Worm (Caenorhabditis elegans) whole organism, young adult: Measurements from ENCODE around the gene F25E5.5.

Source experiments
- D2030.7 ChIP-seq: fragments of 200-800 bp; sonication (Bioruptor generic); IDR thresholded peaks from 2 replicates; pipeline ENCODE4 v1.3.6; 2022; ENCODE audit warnings: missing genetic modification reagents, missing genetic modification characterization, missing compliant biosample characterization
- F10E7.11 ChIP-seq: sonication (generic microtip); optimal IDR thresholded peaks from 2 replicates; lab custom pipeline; 2017; ENCODE audit warnings: mild to moderate bottlenecking, missing genetic modification characterization, moderate library complexity, missing compliant biosample characterization
- F33H1.4 ChIP-seq: fragments of 200-800 bp; sonication (Bioruptor generic); IDR thresholded peaks from 2 replicates; pipeline ENCODE4 v1.3.6; 2022; ENCODE audit warnings: missing genetic modification reagents, missing genetic modification characterization, missing compliant biosample characterization
- F37B4.10 ChIP-seq: fragments of 200-800 bp; sonication (Bioruptor generic); IDR thresholded peaks from 2 replicates; pipeline ENCODE4 v1.3.6; 2022; ENCODE audit warnings: missing genetic modification characterization, missing compliant biosample characterization
- F52B5.7 ChIP-seq: sonication (generic microtip); optimal IDR thresholded peaks from 2 replicates; lab custom pipeline; 2016; ENCODE audit warnings: mild to moderate bottlenecking, missing genetic modification characterization, missing compliant biosample characterization
- F57C9.4 ChIP-seq: sonication (generic microtip); optimal IDR thresholded peaks from 2 replicates; lab custom pipeline; 2017; ENCODE audit warnings: mild to moderate bottlenecking, missing genetic modification characterization, missing compliant biosample characterization
- K11D2.4 ChIP-seq: fragments of 200-800 bp; sonication (Bioruptor generic); IDR thresholded peaks from 2 replicates; pipeline ENCODE4 v1.3.6; 2022; ENCODE audit warnings: missing genetic modification reagents, missing genetic modification characterization, missing compliant biosample characterization
- Y53F4B.3 ChIP-seq: fragments of 200-800 bp; sonication (Bioruptor generic); IDR thresholded peaks from 2 replicates; pipeline ENCODE4 v1.3.6; 2022; ENCODE audit warnings: missing genetic modification reagents, missing genetic modification characterization, missing compliant biosample characterization
- Y56A3A.18 ChIP-seq: fragments of 200-800 bp; sonication (Bioruptor generic); IDR thresholded peaks from 2 replicates; pipeline ENCODE4 v1.3.6; 2022; ENCODE audit warnings: missing genetic modification reagents, missing genetic modification characterization, missing compliant biosample characterization
- ZK185.1 ChIP-seq: sonication (generic microtip); optimal IDR thresholded peaks from 2 replicates; lab custom pipeline; 2016; ENCODE audit warnings: mild to moderate bottlenecking, missing genetic modification characterization, missing compliant biosample characterization; ENCODE audit not compliant: poor library complexity, severe bottlenecking
- akir-1 ChIP-seq: fragments of 200-800 bp; sonication (Bioruptor generic); optimal IDR thresholded peaks from 2 replicates; lab custom pipeline; 2018; ENCODE audit warnings: mild to moderate bottlenecking, missing genetic modification characterization, moderate library complexity, missing compliant biosample characterization
- ama-1 ChIP-seq, 3 experiments: fragments of 150-350 bp in 1 of 3; sonication (generic microtip) in 2 of 3; optimal IDR thresholded peaks; 2 replicates each; lab custom pipeline; 2014 to 2018; ENCODE audit warnings: missing biosample characterization in 2 of 3, missing genetic modification characterization in 2 of 3, missing genetic modification reagents in 2 of 3
- attf-6 ChIP-seq: fragments of 200-800 bp; sonication (Bioruptor generic); IDR thresholded peaks from 2 replicates; pipeline ENCODE4 v1.3.6; 2022; ENCODE audit warnings: missing genetic modification reagents, missing genetic modification characterization, missing compliant biosample characterization
- bed-2 ChIP-seq: fragments of 200-800 bp; sonication (Bioruptor generic); IDR thresholded peaks from 2 replicates; pipeline ENCODE4 v1.3.6; 2022; ENCODE audit warnings: missing genetic modification reagents, missing genetic modification characterization, missing compliant biosample characterization
- cebp-1 ChIP-seq, 2 experiments: fragments of 200-800 bp in 1 of 2; sonication (Bioruptor generic) in 1 of 2; sonication (generic microtip) in 1 of 2; IDR thresholded peaks in 1 of 2; optimal IDR thresholded peaks in 1 of 2; 2 replicates each; pipeline versions ENCODE4 v1.3.6 to Lab custom; 2017 to 2022; ENCODE audit warnings: missing compliant biosample characterization in 2 of 2, missing genetic modification characterization in 2 of 2, mild to moderate bottlenecking in 1 of 2, missing genetic modification reagents in 1 of 2, moderate library complexity in 1 of 2
- ceh-100 ChIP-seq: fragments of 200-800 bp; sonication (Bioruptor generic); IDR thresholded peaks from 2 replicates; pipeline ENCODE4 v1.3.6; 2022; ENCODE audit warnings: missing genetic modification reagents, missing genetic modification characterization, missing compliant biosample characterization
- ceh-27 ChIP-seq: fragments of 200-800 bp; sonication (Bioruptor generic); optimal IDR thresholded peaks from 2 replicates; lab custom pipeline; 2018; ENCODE audit warnings: mild to moderate bottlenecking, missing genetic modification characterization, moderate library complexity, missing compliant biosample characterization
- dox-1 ChIP-seq: fragments of 200-800 bp; sonication (Bioruptor generic); IDR thresholded peaks from 2 replicates; pipeline ENCODE4 v1.3.6; 2022; ENCODE audit warnings: missing genetic modification reagents, missing genetic modification characterization, missing compliant biosample characterization
- dpff-1 ChIP-seq: sonication (generic microtip); optimal IDR thresholded peaks from 2 replicates; lab custom pipeline; 2017; ENCODE audit warnings: mild to moderate bottlenecking, missing genetic modification characterization, missing compliant biosample characterization
- egl-44 ChIP-seq: fragments of 200-800 bp; sonication (Bioruptor generic); IDR thresholded peaks from 2 replicates; pipeline ENCODE4 v1.3.6; 2022; ENCODE audit warnings: missing genetic modification reagents, missing genetic modification characterization, missing compliant biosample characterization
- him-1 ChIP-seq: sonication (generic microtip); optimal IDR thresholded peaks from 2 replicates; lab custom pipeline; 2016; ENCODE audit warnings: missing genotype, missing genetic modification reagents, missing genetic modification characterization, missing compliant biosample characterization
- hlh-12 ChIP-seq: sonication (generic microtip); optimal IDR thresholded peaks from 2 replicates; lab custom pipeline; 2016; ENCODE audit warnings: missing genetic modification characterization, missing compliant biosample characterization
- hlh-26 ChIP-seq: fragments of 200-800 bp; sonication (Bioruptor generic); conservative IDR thresholded peaks from 2 replicates; pipeline ENCODE4 v1.3.6; 2022; ENCODE audit warnings: missing genetic modification reagents, missing genetic modification characterization, missing compliant biosample characterization
- madf-10 ChIP-seq: sonication (generic microtip); optimal IDR thresholded peaks from 2 replicates; lab custom pipeline; 2016; ENCODE audit warnings: mild to moderate bottlenecking, missing genetic modification characterization, missing compliant biosample characterization
- madf-8 ChIP-seq: fragments of 200-800 bp; sonication (Bioruptor generic); conservative IDR thresholded peaks from 2 replicates; pipeline ENCODE4 v1.3.6; 2022; ENCODE audit warnings: missing genetic modification reagents, missing genetic modification characterization, missing compliant biosample characterization
- mel-28 ChIP-seq: sonication (generic microtip); optimal IDR thresholded peaks from 2 replicates; lab custom pipeline; 2016; ENCODE audit warnings: borderline replicate concordance, mild to moderate bottlenecking, missing genetic modification characterization, missing compliant biosample characterization
- mxl-1 ChIP-seq: sonication (generic microtip); optimal IDR thresholded peaks from 2 replicates; lab custom pipeline; 2016; ENCODE audit warnings: missing genetic modification characterization, missing compliant biosample characterization
- nhr-27 ChIP-seq: fragments of 200-800 bp; sonication (Bioruptor generic); optimal IDR thresholded peaks from 2 replicates; lab custom pipeline; 2018; ENCODE audit warnings: mild to moderate bottlenecking, missing genetic modification characterization, moderate library complexity, missing compliant biosample characterization
- nhr-80 ChIP-seq: sonication (generic microtip); optimal IDR thresholded peaks from 2 replicates; lab custom pipeline; 2016; ENCODE audit warnings: missing genetic modification characterization, missing compliant biosample characterization
- nhr-90 ChIP-seq: sonication (generic microtip); optimal IDR thresholded peaks from 2 replicates; lab custom pipeline; 2016; ENCODE audit warnings: missing genotype, mild to moderate bottlenecking, missing genetic modification characterization, missing compliant biosample characterization
- sdz-38 ChIP-seq: sonication (generic microtip); optimal IDR thresholded peaks from 2 replicates; lab custom pipeline; 2016; ENCODE audit warnings: missing genotype, missing genetic modification characterization, missing compliant biosample characterization
- sea-2 ChIP-seq: fragments of 200-800 bp; sonication (Bioruptor generic); IDR thresholded peaks from 2 replicates; pipeline ENCODE4 v1.3.6; 2022; ENCODE audit warnings: missing genetic modification characterization, missing compliant biosample characterization
- snpc-1.1 ChIP-seq: sonication (generic microtip); optimal IDR thresholded peaks from 2 replicates; lab custom pipeline; 2017; ENCODE audit warnings: missing genetic modification characterization, mild to moderate bottlenecking, missing compliant biosample characterization, antibody characterized with exemption, moderate library complexity, missing genotype, missing genetic modification reagents; ENCODE audit not compliant: insufficient read depth
- snpc-3.4 ChIP-seq: sonication (generic microtip); optimal IDR thresholded peaks from 2 replicates; lab custom pipeline; 2017; ENCODE audit warnings: missing genetic modification characterization, mild to moderate bottlenecking, missing compliant biosample characterization, antibody characterized with exemption, moderate library complexity, missing genotype, missing genetic modification reagents
- snpc-4 ChIP-seq, 5 experiments: fragments of 150-350 bp in 1 of 5; sonication (generic microtip) in 4 of 5; optimal IDR thresholded peaks; 2 replicates each; lab custom pipeline; 2014 to 2018; ENCODE audit warnings: missing genetic modification characterization in 5 of 5, missing biosample characterization in 3 of 5, antibody characterized with exemption in 2 of 5, mild to moderate bottlenecking in 2 of 5, missing compliant biosample characterization in 2 of 5, missing genotype in 2 of 5, moderate library complexity in 2 of 5, missing genetic modification reagents in 1 of 5
- tbp1 ChIP-seq: fragments of 200-800 bp; sonication (Bioruptor generic); optimal IDR thresholded peaks from 2 replicates; lab custom pipeline; 2018; ENCODE audit warnings: mild to moderate bottlenecking, missing genetic modification characterization, missing compliant biosample characterization
- tbx-9 ChIP-seq: sonication (generic microtip); optimal IDR thresholded peaks from 2 replicates; lab custom pipeline; 2016; ENCODE audit warnings: borderline replicate concordance, missing genetic modification characterization, inconsistent platforms, missing compliant biosample characterization
- tlf-1 ChIP-seq: fragments of 200-800 bp; sonication (Bioruptor generic); optimal IDR thresholded peaks from 2 replicates; lab custom pipeline; 2018; ENCODE audit warnings: mild to moderate bottlenecking, missing genetic modification characterization, missing compliant biosample characterization
- unc-62 ChIP-seq: fragments of 150-350 bp; optimal IDR thresholded peaks from 2 replicates; lab custom pipeline; 2014; ENCODE audit warnings: missing biosample characterization, missing genetic modification reagents, missing genetic modification characterization
- zfh-2 ChIP-seq: fragments of 200-800 bp; sonication (Bioruptor generic); conservative IDR thresholded peaks from 2 replicates; pipeline ENCODE4 v1.3.6; 2022; ENCODE audit warnings: missing genetic modification reagents, missing genetic modification characterization, missing compliant biosample characterization
- ztf-22 ChIP-seq: fragments of 200-800 bp; sonication (Bioruptor generic); optimal IDR thresholded peaks from 2 replicates; lab custom pipeline; 2018; ENCODE audit warnings: mild to moderate bottlenecking, missing genetic modification characterization, moderate library complexity, missing compliant biosample characterization
- ztf-26 ChIP-seq: sonication (generic microtip); optimal IDR thresholded peaks from 2 replicates; lab custom pipeline; 2017; ENCODE audit warnings: missing genetic modification characterization, missing compliant biosample characterization
- ztf-28 ChIP-seq: fragments of 200-800 bp; sonication (Bioruptor generic); IDR thresholded peaks from 2 replicates; pipeline ENCODE4 v1.3.6; 2022; ENCODE audit warnings: missing genetic modification reagents, missing genetic modification characterization, missing compliant biosample characterization
- ztf-3 ChIP-seq: fragments of 200-800 bp; sonication (Bioruptor generic); optimal IDR thresholded peaks from 2 replicates; lab custom pipeline; 2018; ENCODE audit warnings: mild to moderate bottlenecking, missing genetic modification characterization, missing compliant biosample characterization

F25E5.5 gene

ce11 chrV:7460898-7461297, 13.8 kb downstream of the F25E5.5 start, which contains the start of gene srh-92:
srh-92 (minus strand) TSS chrV:7460998.
- TF ChIP-seq him-1, result no peak
- TF ChIP-seq ZK185.1 (tag; lab: Kevin White, UChicago), result no peak
- TF ChIP-seq mel-28 (tag; lab: Kevin White, UChicago), result no peak
- TF ChIP-seq sea-2 (GFP tag; lab: Robert Waterston, UW), result no peak
- no peak for TF ChIP-seq ztf-28
- no peak for TF ChIP-seq snpc-3.4 (tag; lab: Kevin White, UChicago)
- no peak for TF ChIP-seq dpff-1
- no peak for TF ChIP-seq mxl-1

ce11 chrV:7464696-7465095, 17.6 kb downstream of the F25E5.5 start, which contains the start of gene srh-89:
srh-89 (minus strand) TSS chrV:7464796.
- TF ChIP-seq ceh-100 (GFP tag; lab: Robert Waterston, UW), result no peak
- no peak for TF ChIP-seq F57C9.4 (tag; lab: Kevin White, UChicago)
- TF ChIP-seq ztf-26 (tag; lab: Kevin White, UChicago), result no peak
- TF ChIP-seq madf-8 (GFP tag; lab: Robert Waterston, UW), result no peak
- no peak for TF ChIP-seq Y53F4B.3
- TF ChIP-seq sdz-38 (tag; lab: Kevin White, UChicago), result no peak
- no peak for TF ChIP-seq dpff-1
- no peak for TF ChIP-seq snpc-4 (GFP tag; optimal IDR thresholded peaks at IDR 0.05; lab: Kevin White, UChicago)
- TF ChIP-seq snpc-4 (tag; optimal IDR thresholded peaks at IDR 0.05; lab: Kevin White, UChicago), result no peak
- TF ChIP-seq zfh-2 (GFP tag; lab: Robert Waterston, UW), result no peak
- no peak for TF ChIP-seq Y56A3A.18
- TF ChIP-seq K11D2.4, result no peak
- TF ChIP-seq D2030.7 (GFP tag; lab: Robert Waterston, UW), result no peak

- TF ChIP-seq snpc-4 (GFP tag; optimal IDR thresholded peaks at IDR 0.05; lab: Kevin White, UChicago) (no peak), snpc-4 (tag; optimal IDR thresholded peaks at IDR 0.05; lab: Kevin White, UChicago) (peak in 1 of 4 experiments; percentile 43), tbx-9 (tag; lab: Kevin White, UChicago) (no peak), D2030.7 (GFP tag; lab: Robert Waterston, UW) (no peak), nhr-90 (no peak), nhr-80 (peak; percentile 60), hlh-12 (tag; lab: Kevin White, UChicago) (no peak), cebp-1 (GFP tag; IDR thresholded peaks at IDR 0.05; lab: Robert Waterston, UW) (no peak), cebp-1 (tag; optimal IDR thresholded peaks at IDR 0.05; lab: Kevin White, UChicago) (no peak), egl-44 (no peak), mxl-1 (no peak), hlh-26 (no peak), akir-1 (GFP tag; lab: Kevin White, UChicago) (no peak), ceh-100 (GFP tag; lab: Robert Waterston, UW) (0 out of 2 replicates have a peak, but pooled peaks have one; percentile 27), F37B4.10 (GFP tag; lab: Robert Waterston, UW) (no peak), attf-6 (GFP tag; lab: Robert Waterston, UW) (no peak), tbp1 (GFP tag; lab: Kevin White, UChicago) (no peak), F52B5.7 (tag; lab: Kevin White, UChicago) (no peak), F10E7.11 (tag; lab: Kevin White, UChicago) (no peak), tlf-1 (GFP tag; lab: Kevin White, UChicago) (no peak), bed-2 (0 out of 2 replicates have a peak, but pooled peaks have one; percentile 67), ceh-27 (peak; percentile 65), ztf-22 (GFP tag; lab: Kevin White, UChicago) (no peak), ama-1 (optimal IDR thresholded peaks at IDR 0.05; lab: Kevin White, UChicago) (no peak), ama-1 (GFP tag; optimal IDR thresholded peaks at IDR 0.05; lab: Kevin White, UChicago) (no peak), unc-62 (GFP tag; lab: Kevin White, UChicago) (no peak), ztf-3 (GFP tag; lab: Kevin White, UChicago) (no peak), F57C9.4 (tag; lab: Kevin White, UChicago) (no peak), snpc-1.1 (no peak), dox-1 (GFP tag; lab: Robert Waterston, UW) (no peak; the same call in 1 of the 2 replicates), F33H1.4 (GFP tag; lab: Robert Waterston, UW) (no peak), madf-10 (no peak), nhr-27 (tag; lab: Kevin White, UChicago) (no peak)
Observed at ce11 chrV:7465509-7465908, 18.4 kb downstream of the F25E5.5 start, which contains the start of gene F25E5.1. F25E5.1 (plus strand) TSS chrV:7465884.
